Fruit fly (Drosophila melanogaster) whole organism, embryonic: Measurements from ENCODE around the gene CG31548.
A peak's percentile ranks its signal among the peaks of the same experiment; 100 is the strongest.

Experiments
- Abd-B ChIP-seq: fragments of 200-800 bp; sonication (Bioruptor generic); optimal IDR thresholded peaks from 2 replicates; lab custom pipeline; 2018; ENCODE audit warnings: missing biosample characterization, mild to moderate bottlenecking, missing genetic modification characterization, moderate library complexity
- BEAF-32 ChIP-seq: fragments of 200-800 bp; sonication (Bioruptor generic); optimal IDR thresholded peaks from 3 replicates; lab custom pipeline; 2017; ENCODE audit warnings: missing biosample characterization, missing genetic modification characterization, mild to moderate bottlenecking, moderate library complexity, missing genetic modification reagents
- CG10147 ChIP-seq: fragments of 200-800 bp; sonication (Bioruptor generic); optimal IDR thresholded peaks from 2 replicates; lab custom pipeline; 2019; ENCODE audit warnings: missing biosample characterization, mild to moderate bottlenecking, missing genetic modification characterization, moderate library complexity
- CG10209 ChIP-seq: fragments of 200-800 bp; sonication (Bioruptor generic); optimal IDR thresholded peaks from 3 replicates; lab custom pipeline; 2017; ENCODE audit warnings: missing biosample characterization, mild to moderate bottlenecking, missing genetic modification characterization, missing genetic modification reagents
- CG1024 ChIP-seq: fragments of 200-800 bp; sonication (Bioruptor generic); IDR thresholded peaks from 2 replicates; pipeline ENCODE4 v1.3.6; 2022; ENCODE audit warnings: missing biosample characterization, missing genetic modification characterization
- CG11093 ChIP-seq: fragments of 200-800 bp; sonication (Bioruptor generic); IDR thresholded peaks from 3 replicates; pipeline ENCODE4 v1.3.6; 2022; ENCODE audit warnings: missing biosample characterization, missing genetic modification characterization
- CG11456 ChIP-seq: fragments of 200-800 bp; sonication (Bioruptor generic); IDR thresholded peaks from 3 replicates; pipeline ENCODE4 v1.3.6; 2022; ENCODE audit warnings: missing biosample characterization, missing genetic modification characterization
- CG12071 ChIP-seq: fragments of 200-800 bp; sonication (Bioruptor generic); optimal IDR thresholded peaks from 3 replicates; lab custom pipeline; 2018; ENCODE audit warnings: missing biosample characterization, mild to moderate bottlenecking, missing genetic modification characterization
- CG16779 ChIP-seq: fragments of 200-800 bp; sonication (Bioruptor generic); IDR thresholded peaks from 2 replicates; pipeline ENCODE4 v1.3.6; 2022; ENCODE audit warnings: missing biosample characterization, missing genetic modification characterization
- CG18476 ChIP-seq: fragments of 200-800 bp; sonication (Bioruptor generic); optimal IDR thresholded peaks from 2 replicates; lab custom pipeline; 2016; ENCODE audit warnings: missing biosample characterization, mild to moderate bottlenecking, missing genetic modification characterization
- CG30020 ChIP-seq: fragments of 200-800 bp; optimal IDR thresholded peaks from 2 replicates; lab custom pipeline; 2019; ENCODE audit warnings: missing biosample characterization, mild to moderate bottlenecking, missing genetic modification characterization, moderate library complexity
- CG4854 ChIP-seq: fragments of 200-800 bp; sonication (Bioruptor generic); optimal IDR thresholded peaks from 2 replicates; lab custom pipeline; 2016; ENCODE audit warnings: missing biosample characterization, missing genetic modification characterization, inconsistent platforms
- CG8478 ChIP-seq: fragments of >200 bp; optimal IDR thresholded peaks from 2 replicates; lab custom pipeline; 2018
- Chrac-16 ChIP-seq: fragments of 200-800 bp; sonication (Bioruptor generic); optimal IDR thresholded peaks from 3 replicates; lab custom pipeline; 2016; ENCODE audit warnings: missing biosample characterization, missing genetic modification characterization
- Dfd ChIP-seq, 2 experiments: fragments of >200 bp; optimal IDR thresholded peaks; 2 replicates each; lab custom pipeline; 2017; ENCODE audit warnings: missing biosample characterization in 2 of 2, missing genetic modification characterization in 2 of 2
- Dip2 ChIP-seq: fragments of 200-800 bp; sonication (Bioruptor generic); IDR thresholded peaks from 2 replicates; pipeline ENCODE4 v1.3.6; 2022; ENCODE audit warnings: missing biosample characterization, missing genetic modification characterization
- Gug ChIP-seq: fragments of 200-800 bp; sonication (Bioruptor generic); IDR thresholded peaks from 4 replicates; pipeline ENCODE4 v1.3.6; 2022; ENCODE audit warnings: missing biosample characterization, missing genetic modification characterization
- Hr51 ChIP-seq, 2 experiments: fragments of 200-800 bp; sonication (Bioruptor generic); optimal IDR thresholded peaks; 2 replicates in 1 of 2; 3 replicates in 1 of 2; lab custom pipeline; 2016 to 2018; ENCODE audit warnings: missing biosample characterization in 2 of 2, missing genetic modification characterization in 2 of 2, mild to moderate bottlenecking in 1 of 2, moderate library complexity in 1 of 2
- Med ChIP-seq: fragments of 200-800 bp; sonication (Bioruptor generic); peaks from one replicate; lab custom pipeline; 2016; ENCODE audit warnings: missing biosample characterization, missing genetic modification characterization, mild to moderate bottlenecking, inconsistent platforms, moderate library complexity
- NK7.1 ChIP-seq: fragments of 200-800 bp; sonication (Bioruptor generic); optimal IDR thresholded peaks from 3 replicates; lab custom pipeline; 2016; ENCODE audit warnings: missing biosample characterization, missing genetic modification characterization
- Nf-YC ChIP-seq: fragments of 200-800 bp; optimal IDR thresholded peaks from 3 replicates; lab custom pipeline; 2019; ENCODE audit warnings: missing biosample characterization, mild to moderate bottlenecking, missing genetic modification characterization, moderate library complexity
- Pdp1 ChIP-seq, 2 experiments: fragments of 200-800 bp; sonication (Bioruptor generic); optimal IDR thresholded peaks; 3 replicates each; lab custom pipeline; 2016; ENCODE audit warnings: missing biosample characterization in 2 of 2, missing genetic modification characterization in 2 of 2, mild to moderate bottlenecking in 1 of 2, moderate library complexity in 1 of 2
- Poxn ChIP-seq: fragments of 200-800 bp; sonication (Bioruptor generic); IDR thresholded peaks from 2 replicates; pipeline ENCODE4 v1.3.6; 2022; ENCODE audit warnings: missing biosample characterization, missing genetic modification characterization
- ap ChIP-seq: fragments of 200-800 bp; sonication (Bioruptor generic); IDR thresholded peaks from 2 replicates; pipeline ENCODE4 v1.3.6; 2022; ENCODE audit warnings: missing biosample characterization, missing genetic modification characterization
- ci ChIP-seq: fragments of 200-800 bp; sonication (Bioruptor generic); IDR thresholded peaks from 3 replicates; pipeline ENCODE4 v1.3.6; 2022; ENCODE audit warnings: missing biosample characterization, missing genetic modification characterization
- croc ChIP-seq: fragments of 200-800 bp; sonication (Bioruptor generic); conservative IDR thresholded peaks from 3 replicates; pipeline ENCODE4 v1.3.6; 2022; ENCODE audit warnings: missing biosample characterization, missing genetic modification characterization
- exex ChIP-seq: fragments of 200-800 bp; sonication (Bioruptor generic); optimal IDR thresholded peaks from 4 replicates; lab custom pipeline; 2018; ENCODE audit warnings: missing biosample characterization, mild to moderate bottlenecking, missing genetic modification characterization, moderate library complexity
- fd3F ChIP-seq: fragments of 200-800 bp; sonication (Bioruptor generic); optimal IDR thresholded peaks from 2 replicates; lab custom pipeline; 2018; ENCODE audit warnings: missing biosample characterization, mild to moderate bottlenecking, missing genetic modification characterization, moderate library complexity
- fru ChIP-seq: fragments of >200 bp; optimal IDR thresholded peaks from 2 replicates; lab custom pipeline; 2017
- inv ChIP-seq: fragments of 200-800 bp; sonication (Bioruptor generic); IDR thresholded peaks from 2 replicates; pipeline ENCODE4 v1.3.6; 2022; ENCODE audit warnings: missing biosample characterization, missing genetic modification characterization; ENCODE audit not compliant: partially characterized antibody
- nerfin-1 ChIP-seq: fragments of 200-800 bp; sonication (Bioruptor generic); optimal IDR thresholded peaks from 3 replicates; lab custom pipeline; 2019; ENCODE audit warnings: missing biosample characterization, mild to moderate bottlenecking, missing genetic modification characterization, moderate library complexity
- nom ChIP-seq: fragments of 200-800 bp; sonication (Bioruptor generic); optimal IDR thresholded peaks from 2 replicates; lab custom pipeline; 2017; ENCODE audit warnings: missing biosample characterization, missing genetic modification characterization, mild to moderate bottlenecking, moderate library complexity, missing genetic modification reagents
- oc ChIP-seq: fragments of 200-800 bp; sonication (Bioruptor generic); optimal IDR thresholded peaks from 2 replicates; lab custom pipeline; 2018; ENCODE audit warnings: missing biosample characterization, mild to moderate bottlenecking, missing genetic modification characterization, moderate library complexity
- peb ChIP-seq: fragments of 200-800 bp; sonication (Bioruptor generic); IDR thresholded peaks from 2 replicates; pipeline ENCODE4 v1.3.6; 2022; ENCODE audit warnings: missing biosample characterization, missing genetic modification characterization
- prd ChIP-seq, 3 experiments: fragments of >200 bp in 2 of 3; fragments of 200-800 bp in 1 of 3; sonication (Bioruptor generic) in 1 of 3; optimal IDR thresholded peaks in 2 of 3; IDR thresholded peaks in 1 of 3; 2 replicates in 2 of 3; 3 replicates in 1 of 3; pipeline versions ENCODE4 v1.3.6 to Lab custom; 2017 to 2022; ENCODE audit warnings: missing biosample characterization in 1 of 3, missing genetic modification characterization in 1 of 3
- ranshi ChIP-seq: fragments of 200-800 bp; sonication (Bioruptor generic); IDR thresholded peaks from 2 replicates; pipeline ENCODE4 v1.3.6; 2022; ENCODE audit warnings: missing biosample characterization, missing genetic modification characterization
- sens ChIP-seq: fragments of 200-800 bp; sonication (Bioruptor generic); peaks from one replicate; lab custom pipeline; 2016; ENCODE audit warnings: missing biosample characterization, missing genetic modification characterization
- so ChIP-seq: fragments of 200-800 bp; sonication (Bioruptor generic); IDR thresholded peaks from 3 replicates; pipeline ENCODE4 v1.3.6; 2022; ENCODE audit warnings: missing biosample characterization, missing genetic modification characterization
- ssp ChIP-seq: fragments of 200-800 bp; sonication (Bioruptor generic); IDR thresholded peaks from 2 replicates; pipeline ENCODE4 v1.3.6; 2022; ENCODE audit warnings: missing biosample characterization, missing genetic modification characterization
- sug ChIP-seq: fragments of 200-800 bp; optimal IDR thresholded peaks from 2 replicates; lab custom pipeline; 2019; ENCODE audit warnings: missing biosample characterization, mild to moderate bottlenecking, missing genetic modification characterization, moderate library complexity
- tgo ChIP-seq: fragments of 200-800 bp; sonication (Bioruptor generic); IDR thresholded peaks from 3 replicates; pipeline ENCODE4 v1.3.6; 2022; ENCODE audit warnings: missing biosample characterization, missing genetic modification characterization
- vnd ChIP-seq: fragments of 200-800 bp; sonication (Bioruptor generic); IDR thresholded peaks from 3 replicates; pipeline ENCODE4 v1.3.6; 2022; ENCODE audit warnings: missing biosample characterization, missing genetic modification characterization; ENCODE audit not compliant: partially characterized antibody
- z ChIP-seq: fragments of 200-800 bp; sonication (Bioruptor generic); IDR thresholded peaks from 3 replicates; pipeline ENCODE4 v1.3.6; 2022; ENCODE audit warnings: missing biosample characterization, missing genetic modification characterization
- zen2 ChIP-seq: fragments of 200-800 bp; sonication (Bioruptor generic); IDR thresholded peaks from 3 replicates; pipeline ENCODE4 v1.3.6; 2022; ENCODE audit warnings: missing biosample characterization, missing genetic modification characterization; ENCODE audit not compliant: partially characterized antibody

CG31548 gene

dm6 chr3R:5611167-5611566 is 25.5 kb downstream of the CG31548 start:
- TF ChIP-seq CG30020 (tag; lab: Kevin White, UChicago) (no peak), z (GFP tag; lab: Robert Waterston, UW) (no peak), tgo (GFP tag; lab: Robert Waterston, UW) (no peak), Med (peak; percentile 22), nom (peak; percentile 40), CG1024 (GFP tag; lab: Robert Waterston, UW) (no peak)

dm6 chr3R:5610656-5611055 is 26.0 kb downstream of the CG31548 start:
- TF ChIP-seq Pdp1 (GFP tag; optimal IDR thresholded peaks at IDR 0.05; lab: Kevin White, UChicago), result peak in 1 of 2 experiments; percentile 91
- TF ChIP-seq ranshi, result no peak
- peak; percentile 9 for TF ChIP-seq sens (GFP tag; lab: Kevin White, UChicago)
- TF ChIP-seq sug (tag; lab: Kevin White, UChicago), result peak; percentile 88
- TF ChIP-seq exex (tag; lab: Kevin White, UChicago), result peak; percentile 55
- TF ChIP-seq, all 482 proteins: peak for 4

dm6 chr3R:5608422-5608821 is 28.2 kb downstream of the CG31548 start:
- TF ChIP-seq Med (peak; percentile 52), nerfin-1 (tag; lab: Kevin White, UChicago) (no peak), NK7.1 (GFP tag; lab: Kevin White, UChicago) (no peak), Chrac-16 (GFP tag; lab: Kevin White, UChicago) (no peak), CG16779 (GFP tag; lab: Robert Waterston, UW) (0 out of 2 replicates have a peak, but pooled peaks have one; percentile 18), CG8478 (lab: Kevin White, UChicago) (peak; percentile 59), CG18476 (GFP tag; lab: Kevin White, UChicago) (no peak), peb (GFP tag; lab: Robert Waterston, UW) (no peak), Hr51 (GFP tag; optimal IDR thresholded peaks at IDR 0.05; lab: Kevin White, UChicago) (no peak), Abd-B (GFP tag; lab: Kevin White, UChicago) (no peak), fru (lab: Kevin White, UChicago) (no peak), Poxn (no peak), CG10209 (GFP tag; lab: Kevin White, UChicago) (no peak), so (no peak), Dip2 (GFP tag; lab: Robert Waterston, UW) (no peak), CG4854 (GFP tag; lab: Kevin White, UChicago) (no peak), fd3F (GFP tag; lab: Kevin White, UChicago) (no peak), Nf-YC (tag; lab: Kevin White, UChicago) (no peak), BEAF-32 (GFP tag; lab: Kevin White, UChicago) (no peak), ssp (GFP tag; lab: Robert Waterston, UW) (no peak), CG12071 (no peak), ap (no peak), CG11456 (GFP tag; lab: Robert Waterston, UW) (0 out of 3 replicates have a peak, but pooled peaks have one; percentile 32), CG11093 (GFP tag; lab: Robert Waterston, UW) (0 out of 3 replicates have a peak, but pooled peaks have one; percentile 40), CG10147 (no peak), inv (0 out of 2 replicates have a peak, but pooled peaks have one; percentile 12), oc (tag; lab: Kevin White, UChicago) (no peak), ci (GFP tag; lab: Robert Waterston, UW) (0 out of 3 replicates have a peak, but pooled peaks have one; percentile 25), Dfd (GFP tag; optimal IDR thresholded peaks at IDR 0.05; lab: Kevin White, UChicago) (peak in 1 of 2 experiments; percentile 73), croc (GFP tag; lab: Robert Waterston, UW) (no peak), vnd (no peak), zen2 (no peak), prd (optimal IDR thresholded peaks at IDR 0.05; lab: Kevin White, UChicago) (no peak), prd (GFP tag; IDR thresholded peaks at IDR 0.05; lab: Robert Waterston, UW) (no peak), Gug (GFP tag; lab: Robert Waterston, UW) (no peak)
